Fruit fly (Drosophila melanogaster): Measurements from ENCODE around the gene Trs23.

DNA sequence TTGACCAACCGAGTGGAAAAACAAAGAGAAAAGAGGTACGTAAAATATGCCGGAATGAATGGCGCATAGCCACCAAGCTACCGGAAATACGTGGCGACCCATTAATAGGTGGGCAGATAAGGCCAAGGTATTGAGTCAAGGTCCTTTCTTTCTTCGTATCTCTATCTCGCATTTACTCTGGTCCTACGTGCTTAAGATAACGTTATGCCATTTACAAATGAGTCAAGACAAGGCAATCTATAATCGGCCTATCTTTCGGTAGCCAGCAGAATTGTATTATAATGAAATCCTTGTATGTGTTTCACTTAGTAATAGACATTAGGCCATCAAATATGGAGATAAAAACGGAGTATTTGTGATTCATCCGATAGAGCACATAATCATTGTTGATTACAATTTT, 30.4 kb downstream of the Trs23 start:
- no peak for TF ChIP-seq CG1620 (GFP tag; optimal IDR thresholded peaks at IDR 0.05)
- TF ChIP-seq CG5204 (GFP tag; optimal IDR thresholded peaks at IDR 0.05), result no peak
- TF ChIP-seq CG7045 (GFP tag; optimal IDR thresholded peaks at IDR 0.05), result no peak
